Worm (Caenorhabditis elegans) whole organism, mixed stage, embryonic: ENCODE results near the gene C10G8.2.

Experiments used
- elt-1 ChIP-seq: sonication (generic microtip); optimal IDR thresholded peaks from 2 replicates; lab custom pipeline; 2017; ENCODE audit warnings: missing genetic modification characterization, mild to moderate bottlenecking, missing compliant biosample characterization, antibody characterized with exemption, moderate library complexity, borderline replicate concordance; ENCODE audit not compliant: insufficient read depth
- lin-13 ChIP-seq: fragments of 150-350 bp; optimal IDR thresholded peaks from 2 replicates; lab custom pipeline; 2014; ENCODE audit warnings: missing biosample characterization, missing genetic modification characterization
- nhr-76 ChIP-seq: sonication (generic microtip); optimal IDR thresholded peaks from 2 replicates; lab custom pipeline; 2017; ENCODE audit warnings: missing biosample characterization, missing genetic modification characterization
- sem-2 ChIP-seq: fragments of 200-800 bp; sonication (Bioruptor generic); optimal IDR thresholded peaks from 2 replicates; lab custom pipeline; 2018; ENCODE audit warnings: mild to moderate bottlenecking, missing genetic modification characterization, missing compliant biosample characterization

- TF ChIP-seq nhr-76 (tag; lab: Kevin White, UChicago) (no peak), sem-2 (no peak), elt-1 (no peak), lin-13 (tag; lab: Kevin White, UChicago) (no peak)
Measured at ce11 chrV:5328314-5328713, 14.1 kb downstream of the C10G8.2 start, which contains the start of gene C10G8.8.
